Worm (Caenorhabditis elegans) whole organism, L3 larva: ENCODE data around the gene eri-1.

ENCODE experiments used
- ceh-9 ChIP-seq: sonication (generic microtip); optimal IDR thresholded peaks from 2 replicates; lab custom pipeline; 2018; ENCODE audit warnings: missing biosample characterization, missing genetic modification characterization
- lin-39 ChIP-seq: fragments of 150-350 bp; optimal IDR thresholded peaks from 2 replicates; lab custom pipeline; 2018; ENCODE audit warnings: missing biosample characterization, missing genetic modification reagents, missing genetic modification characterization
- pha-4 ChIP-seq: fragments of 150-350 bp; optimal IDR thresholded peaks from 2 replicates; lab custom pipeline; 2014; ENCODE audit warnings: missing biosample characterization, missing genetic modification reagents, missing genetic modification characterization

ce11 chrIV:428869-429268, 9.1 kb upstream of the eri-1 start, which contains the start of gene Y66H1A.5:
- TF ChIP-seq lin-39, result no peak
- TF ChIP-seq ceh-9, result no peak
- TF ChIP-seq pha-4 (tag; lab: Kevin White, UChicago), result peak; percentile 26
